Worm (Caenorhabditis elegans): ENCODE measurements around the gene F32D8.15.

The F32D8.15 gene

ce11 chrV:10937294-10937693 lies 33.4 kb downstream of the F32D8.15 start (continued):
- TF ChIP-seq madf-5 (GFP tag; IDR thresholded peaks at IDR 0.05): no peak
- peak; percentile 85 for TF ChIP-seq hlh-30 (tag; optimal IDR thresholded peaks at IDR 0.05; ENCODE audit: insufficient read depth)
- TF ChIP-seq T20F7.1 (GFP tag; optimal IDR thresholded peaks at IDR 0.05): no peak
- no peak for TF ChIP-seq lin-39 (tag; optimal IDR thresholded peaks at IDR 0.05)
- no peak for TF ChIP-seq rbr-2 (tag; optimal IDR thresholded peaks at IDR 0.05)
- TF ChIP-seq zip-2 (tag; optimal IDR thresholded peaks at IDR 0.05): no peak
- no peak for TF ChIP-seq dpl-1 (GFP tag; optimal IDR thresholded peaks at IDR 0.05)
- TF ChIP-seq arid-1 (GFP tag; conservative IDR thresholded peaks at IDR 0.05): no peak
- no peak for TF ChIP-seq egl-43 (GFP tag; IDR thresholded peaks at IDR 0.05)
- TF ChIP-seq lin-13 (GFP tag; optimal IDR thresholded peaks at IDR 0.05): no peak
- peak; percentile 65 for TF ChIP-seq dmd-6 (GFP tag; IDR thresholded peaks at IDR 0.05)
- peak in 1 of 2 experiments; percentile 66 for TF ChIP-seq unc-62 (GFP tag; optimal IDR thresholded peaks at IDR 0.05 in 1 of 2)
- no peak for TF ChIP-seq unc-62 (tag; optimal IDR thresholded peaks at IDR 0.05)
- no peak for TF ChIP-seq tag-97 (GFP tag; IDR thresholded peaks at IDR 0.05)
- TF ChIP-seq aha-1 (tag): peak; percentile 30
- TF ChIP-seq ZK337.2 (GFP tag; IDR thresholded peaks at IDR 0.05): no peak
- TF ChIP-seq snpc-1.2 (GFP tag; IDR thresholded peaks at IDR 0.05): no peak
- TF ChIP-seq nhr-10 (tag; optimal IDR thresholded peaks at IDR 0.05): no peak
- no peak for TF ChIP-seq dmd-9 (GFP tag; IDR thresholded peaks at IDR 0.05)
- no peak for TF ChIP-seq hmg-1.1 (GFP tag; IDR thresholded peaks at IDR 0.05)
- peak; percentile 48 for TF ChIP-seq nhr-28 (tag; optimal IDR thresholded peaks at IDR 0.05)
- TF ChIP-seq snpc-4 (tag; optimal IDR thresholded peaks at IDR 0.05): no peak
- TF ChIP-seq nhr-41 (GFP tag; IDR thresholded peaks at IDR 0.05): no peak
- TF ChIP-seq F44E2.7 (GFP tag; IDR thresholded peaks at IDR 0.05): no peak
- no peak for TF ChIP-seq sdz-12 (GFP tag; optimal IDR thresholded peaks at IDR 0.05)
- TF ChIP-seq Y5F2A.4 (GFP tag; optimal IDR thresholded peaks at IDR 0.05): no peak
- TF ChIP-seq spr-3 (GFP tag; optimal IDR thresholded peaks at IDR 0.05): no peak
- no peak for TF ChIP-seq nhr-76 (tag; optimal IDR thresholded peaks at IDR 0.05)
- TF ChIP-seq duxl-1 (tag; optimal IDR thresholded peaks at IDR 0.05; ENCODE audit: poor library complexity): no peak
- TF ChIP-seq ztf-7 (tag; optimal IDR thresholded peaks at IDR 0.05): peak; percentile 93
- no peak for TF ChIP-seq skn-1 (tag; optimal IDR thresholded peaks at IDR 0.05)
- no peak for TF ChIP-seq madf-9 (GFP tag; conservative IDR thresholded peaks at IDR 0.05)
- no peak for TF ChIP-seq daf-12 (tag; optimal IDR thresholded peaks at IDR 0.05)
- peak; percentile 32; the same call in 1 of the 2 replicates for TF ChIP-seq T26A8.4 (GFP tag; IDR thresholded peaks at IDR 0.05)
- peak; percentile 23 for TF ChIP-seq hlh-11 (tag; optimal IDR thresholded peaks at IDR 0.05)
- TF ChIP-seq ces-1 (GFP tag; optimal IDR thresholded peaks at IDR 0.05): peak; percentile 70
- peak; percentile 43 for TF ChIP-seq gei-8 (GFP tag; optimal IDR thresholded peaks at IDR 0.05)
- TF ChIP-seq lin-38 (GFP tag; IDR thresholded peaks at IDR 0.05): 0 out of 2 replicates have a peak, but pooled peaks have one; percentile 23
- no peak for TF ChIP-seq R02D3.7 (tag; optimal IDR thresholded peaks at IDR 0.05)
- TF ChIP-seq dmd-8 (GFP tag; IDR thresholded peaks at IDR 0.05): no peak
- TF ChIP-seq lir-3 (tag; optimal IDR thresholded peaks at IDR 0.05): no peak
- no peak for TF ChIP-seq nhr-111 (GFP tag; optimal IDR thresholded peaks at IDR 0.05)
- no peak for TF ChIP-seq lin-29 (GFP tag; IDR thresholded peaks at IDR 0.05)
- TF ChIP-seq vab-7 (GFP tag; IDR thresholded peaks at IDR 0.05): no peak
- peak in 1 of 2 experiments; percentile 76 for TF ChIP-seq lsy-2 (tag; optimal IDR thresholded peaks at IDR 0.05)
- TF ChIP-seq lim-7 (GFP tag; IDR thresholded peaks at IDR 0.05): no peak
- no peak for TF ChIP-seq fos-1 (tag; optimal IDR thresholded peaks at IDR 0.05)
- TF ChIP-seq fkh-10 (GFP tag; optimal IDR thresholded peaks at IDR 0.05): peak; percentile 95
- no peak for TF ChIP-seq egl-27 (tag; optimal IDR thresholded peaks at IDR 0.05)
- TF ChIP-seq daf-16 (GFP tag; optimal IDR thresholded peaks at IDR 0.05): no peak
- TF ChIP-seq daf-16 (tag; optimal IDR thresholded peaks at IDR 0.05): peak; percentile 22
- TF ChIP-seq ceh-82 (tag; optimal IDR thresholded peaks at IDR 0.05): no peak
- TF ChIP-seq ceh-28 (tag; optimal IDR thresholded peaks at IDR 0.05): no peak
- TF ChIP-seq F37D6.2 (tag; optimal IDR thresholded peaks at IDR 0.05): no peak
